Fruit fly (Drosophila melanogaster): ENCODE data around the gene CG14422.

DNA sequence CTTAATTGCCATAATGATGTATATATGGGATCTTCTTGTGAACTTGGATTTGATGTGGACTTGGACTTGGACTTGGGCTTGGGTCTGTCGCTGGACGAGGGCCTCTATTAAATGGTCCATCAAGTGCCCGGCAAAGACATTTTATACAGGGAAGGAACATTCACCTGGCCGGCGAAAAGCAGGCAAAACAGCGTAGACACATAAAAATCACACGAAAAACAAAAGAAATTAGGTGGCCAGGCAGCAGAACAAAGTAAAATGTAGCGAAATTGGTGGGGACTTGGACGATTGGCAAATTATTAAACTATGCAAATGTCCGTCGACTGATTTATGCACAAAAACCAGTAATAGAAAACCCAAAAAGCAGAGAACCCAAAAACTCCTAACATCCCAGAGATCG is 16.0 kb upstream of the CG14422 start, which contains the start of gene CG14424:
- TF ChIP-seq CTCF (optimal IDR thresholded peaks at IDR 0.05) (no peak), CG8478 (optimal IDR thresholded peaks at IDR 0.05) (no peak)

All from S2 (cell line).